Fruit fly (Drosophila melanogaster) whole organism, pupa: ENCODE results near the gene TbCMF46.

Experiments
- CG10348 ChIP-seq: fragments of 200-800 bp; sonication (Bioruptor generic); IDR thresholded peaks from 2 replicates; pipeline ENCODE4 v1.3.6; 2022; ENCODE audit warnings: missing biosample characterization, missing genetic modification characterization
- CG12605 ChIP-seq: fragments of 200-800 bp; sonication (Bioruptor generic); IDR thresholded peaks from 2 replicates; pipeline ENCODE4 v1.3.6; 2022; ENCODE audit warnings: missing biosample characterization, missing genetic modification characterization
- CG13204 ChIP-seq: fragments of 200-800 bp; sonication (Bioruptor generic); optimal IDR thresholded peaks from 2 replicates; lab custom pipeline; 2018; ENCODE audit warnings: missing biosample characterization, mild to moderate bottlenecking, missing genetic modification characterization, moderate library complexity
- CG14655 ChIP-seq: fragments of 200-800 bp; sonication (Bioruptor generic); optimal IDR thresholded peaks from 3 replicates; lab custom pipeline; 2017; ENCODE audit warnings: mild to moderate bottlenecking, missing biosample characterization, missing genetic modification reagents, missing genetic modification characterization
- CG15710 ChIP-seq: fragments of 200-800 bp; sonication (Bioruptor generic); optimal IDR thresholded peaks from 2 replicates; lab custom pipeline; 2018; ENCODE audit warnings: missing biosample characterization, mild to moderate bottlenecking, missing genetic modification characterization, moderate library complexity
- CG17806 ChIP-seq: fragments of 200-800 bp; sonication (Bioruptor generic); optimal IDR thresholded peaks from 2 replicates; lab custom pipeline; 2018; ENCODE audit warnings: missing biosample characterization, mild to moderate bottlenecking, missing genetic modification characterization, moderate library complexity
- CG32121 ChIP-seq: fragments of 200-800 bp; sonication (Bioruptor generic); IDR thresholded peaks from 2 replicates; pipeline ENCODE4 v1.3.6; 2022; ENCODE audit warnings: missing biosample characterization, missing genetic modification characterization
- CG34367 ChIP-seq: fragments of 200-800 bp; sonication (Bioruptor generic); optimal IDR thresholded peaks from 2 replicates; lab custom pipeline; 2018; ENCODE audit warnings: missing biosample characterization, mild to moderate bottlenecking, missing genetic modification characterization
- CG4496 ChIP-seq: fragments of 200-800 bp; sonication (Bioruptor generic); IDR thresholded peaks from 3 replicates; pipeline ENCODE4 v1.3.6; 2022; ENCODE audit warnings: missing biosample characterization, missing genetic modification characterization
- CG8159 ChIP-seq: fragments of 200-800 bp; sonication (Bioruptor generic); optimal IDR thresholded peaks from 3 replicates; lab custom pipeline; 2018; ENCODE audit warnings: missing biosample characterization, mild to moderate bottlenecking, missing genetic modification characterization, moderate library complexity
- CG8301 ChIP-seq: fragments of 200-800 bp; sonication (Bioruptor generic); optimal IDR thresholded peaks from 2 replicates; lab custom pipeline; 2018; ENCODE audit warnings: missing biosample characterization, mild to moderate bottlenecking, missing genetic modification characterization
- CG9948 ChIP-seq: fragments of 200-800 bp; sonication (Bioruptor generic); optimal IDR thresholded peaks from 2 replicates; lab custom pipeline; 2018; ENCODE audit warnings: missing biosample characterization, mild to moderate bottlenecking, missing genetic modification characterization, moderate library complexity
- D1 ChIP-seq: fragments of 200-800 bp; sonication (Bioruptor generic); optimal IDR thresholded peaks from 2 replicates; lab custom pipeline; 2018; ENCODE audit warnings: missing biosample characterization, mild to moderate bottlenecking, missing genetic modification characterization, moderate library complexity
- EcR ChIP-seq: fragments of 200-800 bp; sonication (Bioruptor generic); optimal IDR thresholded peaks from 3 replicates; lab custom pipeline; 2019; ENCODE audit warnings: missing biosample characterization, missing genetic modification characterization, mild to moderate bottlenecking, moderate library complexity, missing genetic modification reagents
- Ets98B ChIP-seq: fragments of 200-800 bp; sonication (Bioruptor generic); IDR thresholded peaks from 2 replicates; pipeline ENCODE4 v1.3.6; 2022; ENCODE audit warnings: missing biosample characterization, missing genetic modification characterization
- Pif1A ChIP-seq: fragments of 200-800 bp; sonication (Bioruptor generic); optimal IDR thresholded peaks from 3 replicates; lab custom pipeline; 2016; ENCODE audit warnings: missing biosample characterization, missing genetic modification characterization
- Pif1B ChIP-seq: fragments of 200-800 bp; sonication (Bioruptor generic); optimal IDR thresholded peaks from 3 replicates; lab custom pipeline; 2016; ENCODE audit warnings: missing biosample characterization, missing genetic modification characterization
- Snoo ChIP-seq: fragments of 200-800 bp; sonication (Bioruptor generic); optimal IDR thresholded peaks from 3 replicates; lab custom pipeline; 2017; ENCODE audit warnings: missing biosample characterization, mild to moderate bottlenecking, missing genetic modification characterization, inconsistent platforms
- fd96Ca ChIP-seq: fragments of 200-800 bp; sonication (Bioruptor generic); IDR thresholded peaks from 3 replicates; pipeline ENCODE4 v1.3.6; 2022; ENCODE audit warnings: missing biosample characterization, missing genetic modification characterization
- gl ChIP-seq: fragments of 200-800 bp; sonication (Bioruptor generic); optimal IDR thresholded peaks from 2 replicates; lab custom pipeline; 2018; ENCODE audit warnings: missing biosample characterization, mild to moderate bottlenecking, missing genetic modification characterization
- rn ChIP-seq: fragments of 200-800 bp; sonication (Bioruptor generic); IDR thresholded peaks from 2 replicates; pipeline ENCODE4 v1.3.6; 2022; ENCODE audit warnings: missing biosample characterization, missing genetic modification characterization

Gene TbCMF46

DNA sequence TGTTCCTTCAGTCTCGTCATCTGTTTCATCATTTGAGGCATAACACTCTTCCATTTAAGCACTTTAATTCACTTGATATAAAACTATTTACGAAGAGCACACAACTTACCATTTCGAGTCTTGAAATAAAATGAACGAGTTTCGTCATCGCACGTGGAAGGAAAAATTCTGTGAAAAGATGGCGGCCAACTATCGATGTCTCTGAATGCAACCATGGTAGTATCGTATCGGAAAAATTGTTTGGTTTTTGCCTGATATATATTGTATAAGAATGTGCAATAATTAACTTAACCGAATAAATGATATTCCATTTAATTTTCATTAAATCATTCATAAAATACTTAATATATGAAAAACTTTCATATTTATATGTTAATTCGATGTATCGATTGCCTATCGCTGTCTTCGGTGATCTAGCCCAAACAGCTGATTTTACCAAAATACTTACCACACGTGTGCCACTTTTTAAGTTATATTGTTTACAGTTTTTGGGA, 29.7 kb downstream of the TbCMF46 start, which contains the start of gene Bka:
Bka (plus strand) TSS at position 417 of the 494 bp plus-strand sequence.
- TF ChIP-seq CG12605 (no peak), Pif1B (peak; percentile 48), CG8301 (tag; lab: Kevin White, UChicago) (no peak), CG17806 (tag; lab: Kevin White, UChicago) (no peak), Pif1A (GFP tag; lab: Kevin White, UChicago) (no peak), CG9948 (no peak), Snoo (peak; percentile 59), EcR (no peak), CG34367 (tag; lab: Kevin White, UChicago) (no peak), CG14655 (no peak), gl (tag; lab: Kevin White, UChicago) (peak; percentile 8), CG8159 (no peak), fd96Ca (GFP tag; lab: Robert Waterston, UW) (no peak), CG15710 (tag; lab: Kevin White, UChicago) (peak; percentile 45), Ets98B (GFP tag; lab: Robert Waterston, UW) (no peak), D1 (tag; lab: Kevin White, UChicago) (peak; percentile 30), CG10348 (no peak), CG4496 (GFP tag; lab: Robert Waterston, UW) (peak; percentile 7; the same call in 1 of the 3 replicates), rn (GFP tag; lab: Robert Waterston, UW) (no peak), CG32121 (GFP tag; lab: Robert Waterston, UW) (no peak), CG13204 (GFP tag; lab: Kevin White, UChicago) (no peak)

DNA sequence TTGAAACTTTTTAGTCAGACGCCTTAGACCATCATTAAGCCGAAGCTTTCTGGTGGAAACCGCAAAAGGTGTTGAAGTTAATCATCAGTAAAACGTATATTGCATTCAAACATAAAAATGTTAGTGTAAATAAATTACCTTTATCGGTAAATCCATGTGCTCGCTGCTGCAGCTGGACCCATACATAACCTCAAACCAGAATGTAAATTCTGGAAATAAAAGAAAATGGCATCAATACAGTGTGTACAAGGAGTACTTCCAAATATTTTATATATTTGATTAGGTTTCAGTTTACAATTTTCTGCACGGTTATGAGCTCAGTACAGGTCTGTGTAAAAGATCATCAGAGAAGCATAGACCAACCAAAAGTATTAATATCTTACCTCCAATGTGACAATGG, 30.5 kb downstream of the TbCMF46 start:
- TF ChIP-seq CG14655 (no peak), CG10348 (no peak), CG8301 (tag; lab: Kevin White, UChicago) (no peak), Pif1A (GFP tag; lab: Kevin White, UChicago) (no peak), CG13204 (GFP tag; lab: Kevin White, UChicago) (no peak), fd96Ca (GFP tag; lab: Robert Waterston, UW) (no peak), CG17806 (tag; lab: Kevin White, UChicago) (no peak), CG15710 (tag; lab: Kevin White, UChicago) (no peak), Snoo (no peak), CG8159 (no peak), CG32121 (GFP tag; lab: Robert Waterston, UW) (no peak), CG9948 (no peak), rn (GFP tag; lab: Robert Waterston, UW) (no peak), Pif1B (no peak), D1 (tag; lab: Kevin White, UChicago) (no peak), CG12605 (no peak), CG34367 (tag; lab: Kevin White, UChicago) (no peak), Ets98B (GFP tag; lab: Robert Waterston, UW) (no peak), gl (tag; lab: Kevin White, UChicago) (no peak), EcR (no peak)

DNA sequence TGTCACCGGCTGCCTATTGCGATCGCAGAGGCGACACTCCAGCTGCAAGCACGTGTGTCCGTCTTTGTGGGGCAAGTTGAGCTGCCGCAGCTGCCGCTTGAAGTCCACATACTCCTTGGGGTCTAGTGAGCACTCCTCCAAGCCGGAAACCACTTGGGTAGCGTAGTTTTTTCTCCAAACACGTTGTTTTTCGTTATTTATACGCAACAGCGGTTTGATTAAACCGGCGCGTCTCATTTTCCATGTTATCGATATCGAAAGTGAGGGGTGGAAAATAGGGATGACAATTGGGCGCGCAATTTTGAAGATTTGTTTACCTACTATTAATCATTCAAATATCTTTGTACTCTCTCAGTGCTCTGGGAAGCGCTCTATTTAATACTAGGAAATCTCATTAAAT, 31.5 kb downstream of the TbCMF46 start, which contains the start of gene mtDNA-helicase:
mtDNA-helicase (minus strand) TSS at position 264 of the 400 bp plus-strand sequence.
- TF ChIP-seq fd96Ca (GFP tag; lab: Robert Waterston, UW) (no peak), CG17806 (tag; lab: Kevin White, UChicago) (no peak), CG4496 (GFP tag; lab: Robert Waterston, UW) (no peak), CG15710 (tag; lab: Kevin White, UChicago) (no peak), Snoo (no peak), CG13204 (GFP tag; lab: Kevin White, UChicago) (no peak), EcR (no peak), CG8159 (no peak), rn (GFP tag; lab: Robert Waterston, UW) (no peak)

DNA sequence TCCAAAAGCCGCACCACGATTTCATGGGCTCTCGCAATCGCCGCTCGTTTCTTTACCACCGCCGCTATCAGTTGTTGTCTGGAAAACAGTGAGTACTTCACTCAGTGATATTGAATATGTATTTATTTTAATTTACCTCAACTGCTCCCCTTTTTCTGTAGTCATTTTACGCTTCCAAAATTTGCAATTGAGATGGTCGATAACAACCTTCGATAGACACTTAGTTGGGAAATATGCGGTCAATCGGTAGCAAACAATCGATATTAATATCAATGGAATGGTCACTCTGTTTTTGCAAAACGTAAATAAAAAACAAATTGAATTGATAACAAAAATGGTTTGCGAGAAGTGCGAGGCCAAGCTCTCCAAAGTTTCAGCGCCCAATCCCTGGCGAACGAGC, 34.1 kb downstream of the TbCMF46 start, which contains the start of the genes CG34183 and CG4537:
CG34183 (minus strand) TSS at position 197 of the 400 bp plus-strand sequence.
CG4537 (plus strand) TSS at position 310 of the 400 bp plus-strand sequence.
- TF ChIP-seq CG17806 (tag; lab: Kevin White, UChicago), result no peak

DNA sequence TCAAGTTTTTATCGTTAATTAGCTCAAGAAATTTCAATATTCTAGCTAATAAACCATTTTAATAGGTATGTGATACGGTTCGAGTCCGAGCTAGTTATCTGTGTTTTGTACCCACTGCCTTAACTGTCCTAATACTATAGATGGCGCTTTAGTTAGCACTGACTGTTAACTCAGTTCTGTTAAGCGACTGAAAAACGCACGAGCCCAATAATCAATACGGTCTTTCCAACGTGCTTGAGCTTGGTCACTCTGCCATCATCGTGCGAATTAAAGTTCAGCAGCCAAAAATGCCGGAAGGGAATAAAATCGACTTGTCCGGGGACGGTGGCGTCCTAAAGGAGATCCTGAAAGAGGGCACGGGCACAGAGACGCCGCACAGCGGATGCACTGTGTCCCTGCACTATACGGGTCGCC, 36.8 kb downstream of the TbCMF46 start, which contains the start of gene Fkbp59:
Fkbp59 (plus strand) TSS at position 150 of the 414 bp plus-strand sequence.
- TF ChIP-seq CG4496 (GFP tag; lab: Robert Waterston, UW) (peak; percentile 41; the same call in 1 of the 3 replicates), fd96Ca (GFP tag; lab: Robert Waterston, UW) (no peak)

DNA sequence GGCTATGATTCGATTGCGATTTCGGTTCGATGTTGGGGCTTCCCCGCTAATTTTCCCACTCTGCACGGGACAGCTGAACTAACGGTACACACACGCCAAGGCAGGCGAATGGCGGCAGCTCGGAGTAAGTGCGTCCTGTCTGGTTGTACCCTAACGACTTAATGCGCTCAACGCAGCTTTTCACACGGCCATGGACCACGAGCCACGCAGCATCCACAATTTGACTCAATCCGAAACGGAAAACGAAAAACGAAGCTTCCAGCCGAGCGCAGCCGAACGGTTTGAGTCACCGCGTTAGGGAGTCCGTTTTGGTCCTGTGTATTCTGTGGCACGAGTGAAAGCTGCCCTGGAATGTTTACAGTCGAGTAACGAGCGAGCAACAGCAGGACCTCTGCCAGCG, 38.6 kb downstream of the TbCMF46 start, which contains the start of gene nAChRalpha6:
nAChRalpha6 (minus strand) TSS at position 165 of the 400 bp plus-strand sequence.
- TF ChIP-seq Ets98B (GFP tag; lab: Robert Waterston, UW) (no peak), CG14655 (no peak), CG13204 (GFP tag; lab: Kevin White, UChicago) (no peak), EcR (no peak), Pif1B (no peak), fd96Ca (GFP tag; lab: Robert Waterston, UW) (no peak), CG8159 (no peak), rn (GFP tag; lab: Robert Waterston, UW) (no peak), CG8301 (tag; lab: Kevin White, UChicago) (no peak), Snoo (no peak), CG34367 (tag; lab: Kevin White, UChicago) (no peak), CG4496 (GFP tag; lab: Robert Waterston, UW) (no peak), CG17806 (tag; lab: Kevin White, UChicago) (no peak), D1 (tag; lab: Kevin White, UChicago) (no peak), CG9948 (no peak), CG32121 (GFP tag; lab: Robert Waterston, UW) (no peak), CG15710 (tag; lab: Kevin White, UChicago) (no peak), Pif1A (GFP tag; lab: Kevin White, UChicago) (no peak)
